Fruit fly (Drosophila melanogaster): ENCODE data around the gene Hph.

The Hph gene

dm6 chr3R:5310250-5310649 lies 53.4 kb downstream of the Hph start:
- no peak for TF ChIP-seq CG17801 (GFP tag; optimal IDR thresholded peaks at IDR 0.05; ENCODE audit: partially characterized antibody)

dm6 chr3R:5315050-5315643 lies 58.3 kb downstream of the Hph start:
- no peak for TF ChIP-seq CG17801 (GFP tag; optimal IDR thresholded peaks at IDR 0.05; ENCODE audit: partially characterized antibody)

DNA sequence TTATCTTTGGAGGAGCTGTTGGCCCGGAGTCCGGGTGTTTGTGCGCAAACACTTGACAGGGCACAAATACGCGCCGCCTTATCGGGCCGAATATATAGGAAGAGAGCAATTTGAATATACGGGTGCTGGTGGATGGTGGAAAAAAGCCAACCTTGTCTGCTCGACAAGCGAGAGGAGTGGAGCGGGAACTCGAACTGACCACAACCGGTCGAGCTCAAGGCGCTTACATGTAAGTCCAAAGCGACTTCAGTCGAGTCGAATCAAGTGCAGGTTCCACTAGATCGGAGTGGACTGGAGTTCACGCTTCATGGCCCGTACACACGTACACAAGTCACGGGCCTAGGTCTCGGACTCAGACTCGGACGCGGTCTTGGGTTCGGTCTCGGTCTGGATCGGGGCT lies 59.0 kb downstream of the Hph start:
- TF ChIP-seq CG17801 (GFP tag; optimal IDR thresholded peaks at IDR 0.05; ENCODE audit: partially characterized antibody): no peak

DNA sequence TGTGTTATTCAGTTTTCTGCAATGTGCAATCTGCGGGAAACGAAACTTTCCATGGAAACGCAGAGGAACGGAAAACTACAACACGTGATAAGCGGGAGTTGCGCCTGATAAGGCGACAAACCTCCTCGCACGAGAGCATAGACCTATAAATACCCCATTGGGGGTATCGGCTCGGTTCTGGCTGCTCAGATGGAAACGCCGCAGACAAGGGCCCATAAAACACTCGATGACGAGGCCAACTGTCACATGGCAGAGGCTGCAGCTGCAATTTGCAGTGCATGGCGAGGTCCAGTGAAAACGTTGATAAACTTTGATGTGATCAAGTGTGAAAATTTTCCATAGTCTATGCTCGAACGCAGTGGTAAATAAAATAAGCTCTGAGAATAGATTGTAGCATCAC lies 60.0 kb downstream of the Hph start:
- TF ChIP-seq CG17801 (GFP tag; optimal IDR thresholded peaks at IDR 0.05; ENCODE audit: partially characterized antibody): no peak

dm6 chr3R:5317654-5318129 lies 60.9 kb downstream of the Hph start:
- peak; percentile 27 for TF ChIP-seq CG17801 (GFP tag; optimal IDR thresholded peaks at IDR 0.05; ENCODE audit: partially characterized antibody)
